Fruit fly (Drosophila melanogaster) whole organism, embryonic: ENCODE measurements around the gene Obp93a.

Source experiments
- BEAF-32 ChIP-seq: fragments of 200-800 bp; sonication (Bioruptor generic); optimal IDR thresholded peaks from 3 replicates; lab custom pipeline; 2017; ENCODE audit warnings: missing biosample characterization, missing genetic modification characterization, mild to moderate bottlenecking, moderate library complexity, missing genetic modification reagents
- Bgb ChIP-seq: fragments of 200-800 bp; sonication (Bioruptor generic); IDR thresholded peaks from 2 replicates; pipeline ENCODE4 v1.3.6; 2022; ENCODE audit warnings: missing biosample characterization, missing genetic modification characterization; ENCODE audit not compliant: partially characterized antibody
- Bteb2 ChIP-seq: fragments of 200-800 bp; sonication (Bioruptor generic); optimal IDR thresholded peaks from 2 replicates; lab custom pipeline; 2016; ENCODE audit warnings: missing biosample characterization, missing genetic modification characterization
- CG10321 ChIP-seq: fragments of 200-800 bp; sonication (Bioruptor generic); IDR thresholded peaks from 2 replicates; pipeline ENCODE4 v1.3.6; 2022; ENCODE audit warnings: missing biosample characterization, missing genetic modification characterization
- CG10543 ChIP-seq: fragments of 200-800 bp; sonication (Bioruptor generic); optimal IDR thresholded peaks from 3 replicates; lab custom pipeline; 2017; ENCODE audit warnings: missing biosample characterization, mild to moderate bottlenecking, missing genetic modification characterization, moderate library complexity
- CG10959 ChIP-seq: fragments of 200-800 bp; sonication (Bioruptor generic); IDR thresholded peaks from 2 replicates; pipeline ENCODE4 v1.3.6; 2022; ENCODE audit warnings: missing biosample characterization, missing genetic modification characterization
- CG12769 ChIP-seq: fragments of 200-800 bp; sonication (Bioruptor generic); optimal IDR thresholded peaks from 2 replicates; lab custom pipeline; 2019; ENCODE audit warnings: missing biosample characterization, mild to moderate bottlenecking, missing genetic modification characterization, moderate library complexity
- CG13624 ChIP-seq: fragments of 200-800 bp; sonication (Bioruptor generic); optimal IDR thresholded peaks from 2 replicates; lab custom pipeline; 2016; ENCODE audit warnings: missing biosample characterization, missing genetic modification characterization
- CG15696 ChIP-seq: fragments of 200-800 bp; sonication (Bioruptor generic); optimal IDR thresholded peaks from 2 replicates; lab custom pipeline; 2019; ENCODE audit warnings: missing biosample characterization, mild to moderate bottlenecking, missing genetic modification characterization, moderate library complexity
- CG16863 ChIP-seq: fragments of 200-800 bp; sonication (Bioruptor generic); optimal IDR thresholded peaks from 3 replicates; lab custom pipeline; 2016; ENCODE audit warnings: missing biosample characterization, missing genetic modification characterization
- CG17612 ChIP-seq: fragments of 200-800 bp; sonication (Bioruptor generic); IDR thresholded peaks from 2 replicates; pipeline ENCODE4 v1.3.6; 2022; ENCODE audit warnings: missing biosample characterization, missing genetic modification characterization
- CG2120 ChIP-seq: fragments of 200-800 bp; sonication (Bioruptor generic); optimal IDR thresholded peaks from 3 replicates; lab custom pipeline; 2016; ENCODE audit warnings: missing biosample characterization, missing genetic modification characterization
- CG2889 ChIP-seq: fragments of 200-800 bp; sonication (Bioruptor generic); IDR thresholded peaks from 3 replicates; pipeline ENCODE4 v1.3.6; 2022; ENCODE audit warnings: missing biosample characterization, missing genetic modification characterization
- CG30431 ChIP-seq: fragments of 200-800 bp; sonication (Bioruptor generic); optimal IDR thresholded peaks from 2 replicates; lab custom pipeline; 2017; ENCODE audit warnings: missing biosample characterization, missing genetic modification characterization
- CG34224 ChIP-seq: fragments of 200-800 bp; sonication (Bioruptor generic); IDR thresholded peaks from 3 replicates; pipeline ENCODE4 v1.3.6; 2022; ENCODE audit warnings: missing biosample characterization, missing genetic modification characterization; ENCODE audit not compliant: partially characterized antibody
- CG3838 ChIP-seq: fragments of 200-800 bp; sonication (Bioruptor generic); optimal IDR thresholded peaks from 3 replicates; lab custom pipeline; 2016; ENCODE audit warnings: missing biosample characterization, missing genetic modification characterization
- CG4360 ChIP-seq: fragments of 200-800 bp; sonication (Bioruptor generic); IDR thresholded peaks from 2 replicates; pipeline ENCODE4 v1.3.6; 2022; ENCODE audit warnings: missing biosample characterization, missing genetic modification characterization
- CG6813 ChIP-seq: fragments of 200-800 bp; sonication (Bioruptor generic); optimal IDR thresholded peaks from 2 replicates; lab custom pipeline; 2017; ENCODE audit warnings: missing biosample characterization, missing genetic modification characterization, mild to moderate bottlenecking, moderate library complexity, missing genetic modification reagents
- CG8290 ChIP-seq, 3 experiments: fragments of 200-800 bp; sonication (Bioruptor generic); optimal IDR thresholded peaks; 2 replicates each; lab custom pipeline; 2016 to 2019; ENCODE audit warnings: missing biosample characterization in 3 of 3, missing genetic modification characterization in 3 of 3, mild to moderate bottlenecking in 2 of 3, moderate library complexity in 1 of 3
- Gug ChIP-seq: fragments of 200-800 bp; sonication (Bioruptor generic); IDR thresholded peaks from 4 replicates; pipeline ENCODE4 v1.3.6; 2022; ENCODE audit warnings: missing biosample characterization, missing genetic modification characterization
- Hr3 ChIP-seq: fragments of 200-800 bp; sonication (Bioruptor generic); optimal IDR thresholded peaks from 3 replicates; lab custom pipeline; 2016; ENCODE audit warnings: missing biosample characterization, missing genetic modification characterization
- Lhr ChIP-seq: fragments of 200-800 bp; sonication (Bioruptor generic); optimal IDR thresholded peaks from 3 replicates; lab custom pipeline; 2017; ENCODE audit warnings: mild to moderate bottlenecking, missing biosample characterization, missing genetic modification reagents, missing genetic modification characterization
- Lpt ChIP-seq: fragments of >200 bp; optimal IDR thresholded peaks from 2 replicates; lab custom pipeline; 2018; ENCODE audit warnings: missing biosample characterization, missing genetic modification characterization
- Mad ChIP-seq: fragments of 200-800 bp; sonication (Bioruptor generic); optimal IDR thresholded peaks from 2 replicates; lab custom pipeline; 2016; ENCODE audit warnings: missing biosample characterization, missing genetic modification characterization
- Max ChIP-seq: fragments of 200-800 bp; sonication (Bioruptor generic); optimal IDR thresholded peaks from 2 replicates; lab custom pipeline; 2016; ENCODE audit warnings: missing biosample characterization, mild to moderate bottlenecking, missing genetic modification characterization
- Nf-YC ChIP-seq: fragments of 200-800 bp; optimal IDR thresholded peaks from 3 replicates; lab custom pipeline; 2019; ENCODE audit warnings: missing biosample characterization, mild to moderate bottlenecking, missing genetic modification characterization, moderate library complexity
- Opbp ChIP-seq: fragments of 200-800 bp; sonication (Bioruptor generic); IDR thresholded peaks from 3 replicates; pipeline ENCODE4 v1.3.6; 2022; ENCODE audit warnings: missing biosample characterization, missing genetic modification characterization; ENCODE audit not compliant: partially characterized antibody
- Optix ChIP-seq: fragments of 200-800 bp; sonication (Bioruptor generic); IDR thresholded peaks from 3 replicates; pipeline ENCODE4 v1.3.6; 2022; ENCODE audit warnings: missing biosample characterization, missing genetic modification characterization
- Ravus ChIP-seq: fragments of 200-800 bp; sonication (Bioruptor generic); IDR thresholded peaks from 2 replicates; pipeline ENCODE4 v1.3.6; 2022; ENCODE audit warnings: missing biosample characterization, missing genetic modification characterization
- Scr ChIP-seq: fragments of 200-800 bp; sonication (Bioruptor generic); IDR thresholded peaks from 2 replicates; pipeline ENCODE4 v1.3.6; 2022; ENCODE audit warnings: missing biosample characterization, missing genetic modification characterization; ENCODE audit not compliant: partially characterized antibody
- Side ChIP-seq: fragments of 200-800 bp; sonication (Bioruptor generic); optimal IDR thresholded peaks from 2 replicates; lab custom pipeline; 2016; ENCODE audit warnings: missing biosample characterization, missing genetic modification characterization
- ara ChIP-seq: fragments of 200-800 bp; sonication (Bioruptor generic); IDR thresholded peaks from 2 replicates; pipeline ENCODE4 v1.3.6; 2022; ENCODE audit warnings: missing biosample characterization, missing genetic modification characterization
- bcd ChIP-seq: fragments of 200-800 bp; sonication (Bioruptor generic); optimal IDR thresholded peaks from 2 replicates; lab custom pipeline; 2017; ENCODE audit warnings: missing biosample characterization, mild to moderate bottlenecking, missing genetic modification characterization
- br ChIP-seq: fragments of >200 bp; optimal IDR thresholded peaks from 2 replicates; lab custom pipeline; 2017
- cato ChIP-seq: fragments of 200-800 bp; sonication (Bioruptor generic); optimal IDR thresholded peaks from 2 replicates; lab custom pipeline; 2016; ENCODE audit warnings: missing biosample characterization, missing genetic modification characterization, borderline replicate concordance
- crol ChIP-seq: fragments of 200-800 bp; sonication (Bioruptor generic); IDR thresholded peaks from 2 replicates; pipeline ENCODE4 v1.3.6; 2022; ENCODE audit warnings: missing biosample characterization, missing genetic modification characterization
- crp ChIP-seq, 2 experiments: fragments of 200-800 bp; sonication (Bioruptor generic); optimal IDR thresholded peaks; 2 replicates in 1 of 2; 3 replicates in 1 of 2; lab custom pipeline; 2017; ENCODE audit warnings: missing biosample characterization in 2 of 2, missing genetic modification characterization in 2 of 2, mild to moderate bottlenecking in 1 of 2, moderate library complexity in 1 of 2
- dm ChIP-seq: fragments of 200-800 bp; sonication (Bioruptor generic); optimal IDR thresholded peaks from 3 replicates; lab custom pipeline; 2016; ENCODE audit warnings: missing biosample characterization, missing genetic modification characterization
- dmrt11E ChIP-seq: fragments of 200-800 bp; sonication (Bioruptor generic); optimal IDR thresholded peaks from 3 replicates; lab custom pipeline; 2018; ENCODE audit warnings: missing biosample characterization, mild to moderate bottlenecking, missing genetic modification characterization, moderate library complexity
- eve ChIP-seq, 2 experiments: fragments of >200 bp; optimal IDR thresholded peaks; 2 replicates each; lab custom pipeline; 2017; ENCODE audit warnings: missing biosample characterization in 2 of 2, missing genetic modification characterization in 2 of 2
- gsb ChIP-seq: fragments of 200-800 bp; sonication (Bioruptor generic); IDR thresholded peaks from 2 replicates; pipeline ENCODE4 v1.3.6; 2022; ENCODE audit warnings: missing biosample characterization, missing genetic modification characterization
- ken ChIP-seq: fragments of 200-800 bp; sonication (Bioruptor generic); IDR thresholded peaks from 3 replicates; pipeline ENCODE4 v1.3.6; 2022; ENCODE audit warnings: missing biosample characterization, missing genetic modification characterization
- lilli ChIP-seq: fragments of 200-800 bp; sonication (Bioruptor generic); optimal IDR thresholded peaks from 3 replicates; lab custom pipeline; 2016; ENCODE audit warnings: missing biosample characterization, missing genetic modification characterization
- oc ChIP-seq: fragments of 200-800 bp; sonication (Bioruptor generic); optimal IDR thresholded peaks from 2 replicates; lab custom pipeline; 2018; ENCODE audit warnings: missing biosample characterization, mild to moderate bottlenecking, missing genetic modification characterization, moderate library complexity
- pb ChIP-seq: fragments of 200-800 bp; sonication (Bioruptor generic); optimal IDR thresholded peaks from 3 replicates; lab custom pipeline; 2016; ENCODE audit warnings: missing biosample characterization, missing genetic modification characterization
- schlank ChIP-seq: fragments of 200-800 bp; sonication (Bioruptor generic); optimal IDR thresholded peaks from 2 replicates; lab custom pipeline; 2018; ENCODE audit warnings: missing biosample characterization, mild to moderate bottlenecking, missing genetic modification characterization
- unc-4 ChIP-seq: fragments of 200-800 bp; sonication (Bioruptor generic); IDR thresholded peaks from 2 replicates; pipeline ENCODE4 v1.3.6; 2022; ENCODE audit warnings: missing biosample characterization, missing genetic modification characterization; ENCODE audit not compliant: partially characterized antibody
- vfl ChIP-seq: fragments of 200-800 bp; sonication (Bioruptor generic); optimal IDR thresholded peaks from 2 replicates; lab custom pipeline; 2016; ENCODE audit warnings: missing biosample characterization, missing genetic modification characterization
- wek ChIP-seq: fragments of 200-800 bp; sonication (Bioruptor generic); optimal IDR thresholded peaks from 3 replicates; lab custom pipeline; 2018; ENCODE audit warnings: missing biosample characterization, mild to moderate bottlenecking, missing genetic modification characterization, moderate library complexity

Gene Obp93a

dm6 chr3R:21112742-21113465 lies 16.6 kb downstream of the Obp93a start (continued):
- peak; percentile 51 for TF ChIP-seq Max (GFP tag; lab: Kevin White, UChicago)
- peak; percentile 94 for TF ChIP-seq CG12769 (tag; lab: Kevin White, UChicago)
- TF ChIP-seq CG2889 = peak; percentile 66; the same call in 2 of the 3 replicates
- TF ChIP-seq CG2120 = peak; percentile 93
- peak; percentile 88 for TF ChIP-seq pb (GFP tag; lab: Kevin White, UChicago)
- peak; percentile 36; the same call in 1 of the 2 replicates for TF ChIP-seq CG17612 (GFP tag; lab: Robert Waterston, UW)
- TF ChIP-seq CG30431 = peak; percentile 78
- TF ChIP-seq bcd (GFP tag; lab: Kevin White, UChicago) = peak; percentile 78
- peak; percentile 91 for TF ChIP-seq lilli
- peak; percentile 73 for TF ChIP-seq Ravus (GFP tag; lab: Robert Waterston, UW)
- peak; percentile 91 for TF ChIP-seq CG6813 (GFP tag; lab: Kevin White, UChicago)
- no peak for TF ChIP-seq Scr (GFP tag; lab: Robert Waterston, UW)
- TF ChIP-seq Side = peak; percentile 87
- TF ChIP-seq Opbp (GFP tag; lab: Robert Waterston, UW) = no peak
- peak; percentile 82 for TF ChIP-seq CG15696 (tag; lab: Kevin White, UChicago)
- TF ChIP-seq CG34224 (GFP tag; lab: Robert Waterston, UW) = no peak
- TF ChIP-seq Bgb (GFP tag; lab: Robert Waterston, UW) = no peak
- TF ChIP-seq Gug (GFP tag; lab: Robert Waterston, UW) = peak; percentile 72; the same call in 3 of the 4 replicates
- TF ChIP-seq Optix (GFP tag; lab: Robert Waterston, UW) = peak; percentile 83
- peak in 1 of 2 experiments; percentile 65 for TF ChIP-seq crp (GFP tag; optimal IDR thresholded peaks at IDR 0.05; lab: Kevin White, UChicago)
- peak; percentile 86 for TF ChIP-seq Nf-YC (tag; lab: Kevin White, UChicago)
- no peak for TF ChIP-seq BEAF-32 (GFP tag; lab: Kevin White, UChicago)
- TF ChIP-seq CG10543 (GFP tag; lab: Kevin White, UChicago) = no peak
- TF ChIP-seq ken (GFP tag; lab: Robert Waterston, UW) = peak; percentile 82
- TF ChIP-seq eve (GFP tag; optimal IDR thresholded peaks at IDR 0.05; lab: Kevin White, UChicago) = no peak
- TF ChIP-seq CG13624 (GFP tag; lab: Kevin White, UChicago) = peak; percentile 87
- TF ChIP-seq dmrt11E (tag; lab: Kevin White, UChicago) = peak; percentile 74
- TF ChIP-seq Lhr (GFP tag; lab: Kevin White, UChicago) = peak; percentile 67
- TF ChIP-seq Bteb2 (GFP tag; lab: Kevin White, UChicago) = peak; percentile 89
- TF ChIP-seq Hr3 (GFP tag; lab: Kevin White, UChicago) = peak; percentile 80
- peak; percentile 81 for TF ChIP-seq dm (GFP tag; lab: Kevin White, UChicago)
- no peak for TF ChIP-seq unc-4 (GFP tag; lab: Robert Waterston, UW)
- TF ChIP-seq wek (GFP tag; lab: Kevin White, UChicago) = peak; percentile 86
- peak; percentile 91 for TF ChIP-seq oc (tag; lab: Kevin White, UChicago)
- peak; percentile 51 for TF ChIP-seq CG4360 (GFP tag; lab: Robert Waterston, UW)
- peak; percentile 52 for TF ChIP-seq CG10321 (GFP tag; lab: Robert Waterston, UW)
- TF ChIP-seq ara (GFP tag; lab: Robert Waterston, UW) = peak; percentile 85
- peak; percentile 76 for TF ChIP-seq gsb (GFP tag; lab: Robert Waterston, UW)
- peak; percentile 78 for TF ChIP-seq vfl (GFP tag; lab: Kevin White, UChicago)
- no peak for TF ChIP-seq br (lab: Kevin White, UChicago)
- peak; percentile 67 for TF ChIP-seq CG8290 (GFP tag; optimal IDR thresholded peaks at IDR 0.05; lab: Kevin White, UChicago)
- TF ChIP-seq CG8290 (tag; optimal IDR thresholded peaks at IDR 0.05; lab: Kevin White, UChicago) = peak in 1 of 2 experiments; percentile 92
- peak; percentile 76 for TF ChIP-seq CG10959 (GFP tag; lab: Robert Waterston, UW)
- no peak for TF ChIP-seq Lpt (GFP tag; lab: Kevin White, UChicago)
- peak; percentile 73 for TF ChIP-seq cato (GFP tag; lab: Kevin White, UChicago)
- peak; percentile 82 for TF ChIP-seq Mad (GFP tag; lab: Kevin White, UChicago)
- TF ChIP-seq CG16863 = peak; percentile 87
- peak; percentile 81 for TF ChIP-seq CG3838 (GFP tag; lab: Kevin White, UChicago)
- TF ChIP-seq schlank = peak; percentile 72
- TF ChIP-seq crol (GFP tag; lab: Robert Waterston, UW) = no peak
